Fruit fly (Drosophila melanogaster) whole organism, embryonic: ENCODE data around the gene yellow-e2.

Experiments
- Awh ChIP-seq: fragments of 200-800 bp; sonication (Bioruptor generic); IDR thresholded peaks from 2 replicates; pipeline ENCODE4, ENCODE4 v1.3.6; 2022; ENCODE audit warnings: missing biosample characterization, missing genetic modification characterization
- CG10462 ChIP-seq: fragments of 200-800 bp; sonication (Bioruptor generic); optimal IDR thresholded peaks from 2 replicates; lab custom pipeline; 2016; ENCODE audit warnings: missing biosample characterization, missing genetic modification characterization
- CG10979 ChIP-seq: fragments of 200-800 bp; sonication (Bioruptor generic); optimal IDR thresholded peaks from 2 replicates; lab custom pipeline; 2018; ENCODE audit warnings: missing biosample characterization, mild to moderate bottlenecking, missing genetic modification characterization, moderate library complexity
- CG12236 ChIP-seq: fragments of 200-800 bp; sonication (Bioruptor generic); optimal IDR thresholded peaks from 2 replicates; lab custom pipeline; 2016; ENCODE audit warnings: missing biosample characterization, missing genetic modification characterization
- CG13287 ChIP-seq: fragments of 200-800 bp; sonication (Bioruptor generic); IDR thresholded peaks from 2 replicates; pipeline ENCODE4 v1.3.6; 2022; ENCODE audit warnings: missing biosample characterization, missing genetic modification characterization; ENCODE audit not compliant: partially characterized antibody
- CG13624 ChIP-seq: fragments of 200-800 bp; sonication (Bioruptor generic); optimal IDR thresholded peaks from 2 replicates; lab custom pipeline; 2016; ENCODE audit warnings: missing biosample characterization, missing genetic modification characterization
- CG14441 ChIP-seq: fragments of 200-800 bp; sonication (Bioruptor generic); IDR thresholded peaks from 2 replicates; pipeline ENCODE4 v1.3.6; 2022; ENCODE audit warnings: missing biosample characterization, missing genetic modification characterization
- CG2202 ChIP-seq: fragments of 200-800 bp; sonication (Bioruptor generic); optimal IDR thresholded peaks from 2 replicates; lab custom pipeline; 2018; ENCODE audit warnings: missing biosample characterization, mild to moderate bottlenecking, missing genetic modification characterization
- CG30431 ChIP-seq: fragments of 200-800 bp; sonication (Bioruptor generic); optimal IDR thresholded peaks from 2 replicates; lab custom pipeline; 2017; ENCODE audit warnings: missing biosample characterization, missing genetic modification characterization
- CG31224 ChIP-seq: fragments of 200-800 bp; sonication (Bioruptor generic); IDR thresholded peaks from 2 replicates; pipeline ENCODE4 v1.3.6; 2022; ENCODE audit warnings: missing biosample characterization, missing genetic modification characterization
- CG32767 ChIP-seq: fragments of 200-800 bp; sonication (Bioruptor generic); IDR thresholded peaks from 2 replicates; pipeline ENCODE4 v1.3.6; 2022; ENCODE audit warnings: missing biosample characterization, missing genetic modification characterization
- CG34422 ChIP-seq: fragments of 200-800 bp; sonication (Bioruptor generic); IDR thresholded peaks from 3 replicates; pipeline ENCODE4 v1.3.6; 2022; ENCODE audit warnings: missing biosample characterization, missing genetic modification characterization
- CG3838 ChIP-seq: fragments of 200-800 bp; sonication (Bioruptor generic); optimal IDR thresholded peaks from 3 replicates; lab custom pipeline; 2016; ENCODE audit warnings: missing biosample characterization, missing genetic modification characterization
- CG7271 ChIP-seq: fragments of 200-800 bp; sonication (Bioruptor generic); optimal IDR thresholded peaks from 2 replicates; lab custom pipeline; 2018; ENCODE audit warnings: missing biosample characterization, mild to moderate bottlenecking, missing genetic modification characterization, moderate library complexity
- CG8281 ChIP-seq: fragments of 200-800 bp; sonication (Bioruptor generic); optimal IDR thresholded peaks from 2 replicates; lab custom pipeline; 2018; ENCODE audit warnings: missing biosample characterization, mild to moderate bottlenecking, missing genetic modification characterization, moderate library complexity
- CG8924 ChIP-seq: fragments of 200-800 bp; optimal IDR thresholded peaks from 3 replicates; lab custom pipeline; 2019; ENCODE audit warnings: missing biosample characterization, mild to moderate bottlenecking, missing genetic modification characterization, moderate library complexity
- CTCF ChIP-seq: fragments of 200-800 bp; sonication (Bioruptor generic); optimal IDR thresholded peaks from 2 replicates; lab custom pipeline; 2017; ENCODE audit warnings: missing biosample characterization, mild to moderate bottlenecking, missing genetic modification characterization, moderate library complexity
- Eip74EF ChIP-seq, 2 experiments: fragments of 200-800 bp in 1 of 2; fragments of >200 bp in 1 of 2; sonication (Bioruptor generic) in 1 of 2; optimal IDR thresholded peaks; 2 replicates each; lab custom pipeline; 2017 to 2019; ENCODE audit warnings: missing biosample characterization in 2 of 2, missing genetic modification characterization in 2 of 2, mild to moderate bottlenecking in 1 of 2, moderate library complexity in 1 of 2
- HLH4C ChIP-seq: fragments of 200-800 bp; sonication (Bioruptor generic); IDR thresholded peaks from 3 replicates; pipeline ENCODE4 v1.3.6; 2022; ENCODE audit warnings: missing biosample characterization, missing genetic modification characterization; ENCODE audit not compliant: partially characterized antibody
- Hmx ChIP-seq: fragments of 200-800 bp; sonication (Bioruptor generic); optimal IDR thresholded peaks from 2 replicates; lab custom pipeline; 2016; ENCODE audit warnings: missing biosample characterization, missing genetic modification characterization
- Med ChIP-seq: fragments of 200-800 bp; sonication (Bioruptor generic); peaks from one replicate; lab custom pipeline; 2016; ENCODE audit warnings: missing biosample characterization, missing genetic modification characterization, mild to moderate bottlenecking, inconsistent platforms, moderate library complexity
- Oaz ChIP-seq: fragments of 200-800 bp; sonication (Bioruptor generic); IDR thresholded peaks from 2 replicates; pipeline ENCODE4 v1.3.6; 2022; ENCODE audit warnings: missing biosample characterization, missing genetic modification characterization
- Pdp1 ChIP-seq, 2 experiments: fragments of 200-800 bp; sonication (Bioruptor generic); optimal IDR thresholded peaks; 3 replicates each; lab custom pipeline; 2016; ENCODE audit warnings: missing biosample characterization in 2 of 2, missing genetic modification characterization in 2 of 2, mild to moderate bottlenecking in 1 of 2, moderate library complexity in 1 of 2
- Usf ChIP-seq: fragments of 200-800 bp; sonication (Bioruptor generic); optimal IDR thresholded peaks from 2 replicates; lab custom pipeline; 2017; ENCODE audit warnings: missing genotype, missing biosample characterization, missing genetic modification characterization
- bab2 ChIP-seq: fragments of 200-800 bp; sonication (Bioruptor generic); optimal IDR thresholded peaks from 2 replicates; lab custom pipeline; 2016; ENCODE audit warnings: missing biosample characterization, missing genetic modification characterization
- dan ChIP-seq: fragments of 200-800 bp; sonication (Bioruptor generic); IDR thresholded peaks from 2 replicates; pipeline ENCODE4 v1.3.6; 2022; ENCODE audit warnings: missing biosample characterization, missing genetic modification characterization
- dm ChIP-seq: fragments of 200-800 bp; sonication (Bioruptor generic); optimal IDR thresholded peaks from 3 replicates; lab custom pipeline; 2016; ENCODE audit warnings: missing biosample characterization, missing genetic modification characterization
- dmrt99B ChIP-seq: fragments of 200-800 bp; sonication (Bioruptor generic); optimal IDR thresholded peaks from 2 replicates; lab custom pipeline; 2018; ENCODE audit warnings: missing biosample characterization, mild to moderate bottlenecking, missing genetic modification characterization, moderate library complexity
- ftz-f1 ChIP-seq: fragments of 200-800 bp; sonication (Bioruptor generic); optimal IDR thresholded peaks from 2 replicates; lab custom pipeline; 2016; ENCODE audit warnings: missing biosample characterization, missing genetic modification characterization
- gfzf ChIP-seq: fragments of 200-800 bp; sonication (Bioruptor generic); optimal IDR thresholded peaks from 2 replicates; lab custom pipeline; 2016; ENCODE audit warnings: missing biosample characterization, mild to moderate bottlenecking, missing genetic modification characterization, moderate library complexity
- inv ChIP-seq: fragments of 200-800 bp; sonication (Bioruptor generic); IDR thresholded peaks from 2 replicates; pipeline ENCODE4 v1.3.6; 2022; ENCODE audit warnings: missing biosample characterization, missing genetic modification characterization; ENCODE audit not compliant: partially characterized antibody
- jigr1 ChIP-seq: fragments of 200-800 bp; sonication (Bioruptor generic); IDR thresholded peaks from 3 replicates; pipeline ENCODE4 v1.3.6; 2022; ENCODE audit warnings: missing biosample characterization, missing genetic modification characterization
- kay ChIP-seq: fragments of 200-800 bp; sonication (Bioruptor generic); optimal IDR thresholded peaks from 2 replicates; lab custom pipeline; 2016; ENCODE audit warnings: missing biosample characterization, missing genetic modification characterization
- kni ChIP-seq: fragments of 200-800 bp; sonication (Bioruptor generic); optimal IDR thresholded peaks from 3 replicates; lab custom pipeline; 2017; ENCODE audit warnings: mild to moderate bottlenecking, missing biosample characterization, missing genetic modification reagents, missing genetic modification characterization
- lmd ChIP-seq: fragments of 200-800 bp; sonication (Bioruptor generic); IDR thresholded peaks from 2 replicates; pipeline ENCODE4 v1.3.6; 2022; ENCODE audit warnings: missing biosample characterization, missing genetic modification characterization
- otp ChIP-seq: fragments of 200-800 bp; sonication (Bioruptor generic); IDR thresholded peaks from 3 replicates; pipeline ENCODE4, ENCODE4 v1.3.6; 2022; ENCODE audit warnings: missing biosample characterization, missing genetic modification characterization
- peb ChIP-seq: fragments of 200-800 bp; sonication (Bioruptor generic); IDR thresholded peaks from 2 replicates; pipeline ENCODE4 v1.3.6; 2022; ENCODE audit warnings: missing biosample characterization, missing genetic modification characterization
- psq ChIP-seq: fragments of 200-800 bp; sonication (Bioruptor generic); optimal IDR thresholded peaks from 2 replicates; lab custom pipeline; 2017; ENCODE audit warnings: missing biosample characterization, missing genetic modification characterization
- run ChIP-seq: fragments of 200-800 bp; sonication (Bioruptor generic); optimal IDR thresholded peaks from 3 replicates; lab custom pipeline; 2018; ENCODE audit warnings: missing biosample characterization, mild to moderate bottlenecking, missing genetic modification characterization
- scrt ChIP-seq: fragments of 200-800 bp; sonication (Bioruptor generic); optimal IDR thresholded peaks from 2 replicates; lab custom pipeline; 2018; ENCODE audit warnings: missing biosample characterization, mild to moderate bottlenecking, missing genetic modification characterization, moderate library complexity
- sens-2 ChIP-seq: fragments of 200-800 bp; sonication (Bioruptor generic); IDR thresholded peaks from 2 replicates; pipeline ENCODE4 v1.3.6; 2022; ENCODE audit warnings: missing biosample characterization, missing genetic modification characterization
- so ChIP-seq: fragments of 200-800 bp; sonication (Bioruptor generic); IDR thresholded peaks from 3 replicates; pipeline ENCODE4 v1.3.6; 2022; ENCODE audit warnings: missing biosample characterization, missing genetic modification characterization
- sr ChIP-seq: fragments of 200-800 bp; sonication (Bioruptor generic); IDR thresholded peaks from 3 replicates; pipeline ENCODE4 v1.3.6; 2022; ENCODE audit warnings: missing biosample characterization, missing genetic modification characterization
- tgo ChIP-seq: fragments of 200-800 bp; sonication (Bioruptor generic); IDR thresholded peaks from 3 replicates; pipeline ENCODE4 v1.3.6; 2022; ENCODE audit warnings: missing biosample characterization, missing genetic modification characterization
- tin ChIP-seq: fragments of 200-800 bp; sonication (Bioruptor generic); optimal IDR thresholded peaks from 3 replicates; lab custom pipeline; 2016; ENCODE audit warnings: missing biosample characterization, missing genetic modification characterization
- trem ChIP-seq: fragments of 200-800 bp; optimal IDR thresholded peaks from 3 replicates; lab custom pipeline; 2019; ENCODE audit warnings: missing biosample characterization, mild to moderate bottlenecking, missing genetic modification characterization, moderate library complexity
- tup ChIP-seq: fragments of 200-800 bp; sonication (Bioruptor generic); optimal IDR thresholded peaks from 2 replicates; lab custom pipeline; 2016; ENCODE audit warnings: missing biosample characterization, mild to moderate bottlenecking, missing genetic modification characterization, moderate library complexity
- unpg ChIP-seq: fragments of 200-800 bp; sonication (Bioruptor generic); optimal IDR thresholded peaks from 3 replicates; lab custom pipeline; 2018; ENCODE audit warnings: missing biosample characterization, mild to moderate bottlenecking, missing genetic modification characterization, moderate library complexity
- vnd ChIP-seq: fragments of 200-800 bp; sonication (Bioruptor generic); IDR thresholded peaks from 3 replicates; pipeline ENCODE4 v1.3.6; 2022; ENCODE audit warnings: missing biosample characterization, missing genetic modification characterization; ENCODE audit not compliant: partially characterized antibody

Gene yellow-e2

dm6 chr3R:13366561-13367518, 40.0 kb downstream of the yellow-e2 start, which contains the start of gene Elp6 (continued):
- TF ChIP-seq Usf (GFP tag; lab: Kevin White, UChicago) (peak; percentile 37), CG2202 (tag; lab: Kevin White, UChicago) (no peak), so (GFP tag; lab: Robert Waterston, UW) (peak; percentile 36; the same call in 1 of the 3 replicates), inv (no peak), otp (GFP tag; lab: Robert Waterston, UW) (no peak), scrt (GFP tag; lab: Kevin White, UChicago) (peak; percentile 68), trem (tag; lab: Kevin White, UChicago) (no peak), CG34422 (peak; percentile 61), tgo (GFP tag; lab: Robert Waterston, UW) (peak; percentile 65), Oaz (no peak), CG13287 (GFP tag; lab: Robert Waterston, UW) (no peak; the same call in 1 of the 2 replicates), jigr1 (GFP tag; lab: Robert Waterston, UW) (no peak), ftz-f1 (GFP tag; lab: Kevin White, UChicago) (no peak), peb (GFP tag; lab: Robert Waterston, UW) (no peak), gfzf (peak; percentile 34), tin (peak; percentile 45), CG8281 (peak; percentile 42), dm (peak; percentile 54), CTCF (no peak), CG30431 (GFP tag; lab: Kevin White, UChicago) (peak; percentile 4), CG13624 (GFP tag; lab: Kevin White, UChicago) (peak; percentile 43), sens-2 (GFP tag; lab: Robert Waterston, UW) (no peak), CG7271 (tag; lab: Kevin White, UChicago) (no peak), kni (GFP tag; lab: Kevin White, UChicago) (no peak), HLH4C (GFP tag; lab: Robert Waterston, UW) (no peak), lmd (peak; percentile 62), bab2 (peak; percentile 39), Med (GFP tag; lab: Kevin White, UChicago) (peak; percentile 77), Hmx (peak; percentile 28), Eip74EF (GFP tag; optimal IDR thresholded peaks at IDR 0.05; lab: Kevin White, UChicago) (peak in 1 of 2 experiments; percentile 25), CG14441 (peak; percentile 62; the same call in 1 of the 2 replicates), run (no peak), CG31224 (GFP tag; lab: Robert Waterston, UW) (no peak; the same call in 1 of the 2 replicates), CG3838 (GFP tag; lab: Kevin White, UChicago) (no peak), kay (GFP tag; lab: Kevin White, UChicago) (peak; percentile 29), tup (no peak), Pdp1 (GFP tag; optimal IDR thresholded peaks at IDR 0.05; lab: Kevin White, UChicago) (peak; percentile 44 to 60), CG10979 (tag; lab: Kevin White, UChicago) (peak; percentile 48), vnd (GFP tag; lab: Robert Waterston, UW) (no peak), dmrt99B (tag; lab: Kevin White, UChicago) (peak; percentile 73), psq (GFP tag; lab: Kevin White, UChicago) (peak; percentile 3), CG8924 (tag; lab: Kevin White, UChicago) (peak; percentile 43), dan (GFP tag; lab: Robert Waterston, UW) (no peak), CG10462 (GFP tag; lab: Kevin White, UChicago) (no peak), unpg (GFP tag; lab: Kevin White, UChicago) (peak; percentile 38), sr (GFP tag; lab: Robert Waterston, UW) (no peak), Awh (GFP tag; lab: Robert Waterston, UW) (peak; percentile 67; the same call in 1 of the 2 replicates), CG32767 (GFP tag; lab: Robert Waterston, UW) (peak; percentile 52; the same call in 1 of the 2 replicates), CG12236 (peak; percentile 32)
